Worm (Caenorhabditis elegans): ENCODE data around the gene C04E7.1.

ce11 chrX:389566-389965 lies 31.7 kb downstream of the C04E7.1 start:
- TF ChIP-seq W03F9.2 (tag; optimal IDR thresholded peaks at IDR 0.05) (no peak), him-1 (tag; optimal IDR thresholded peaks at IDR 0.05) (no peak)

Data from whole organism, L4/young adult.